Worm (Caenorhabditis elegans): Measurements from ENCODE around the gene srh-206.

ce11 chrV:16951504-16951903 is 3.2 kb downstream of the srh-206 start, which contains the start of gene clec-238:
- TF ChIP-seq nhr-11 (tag; optimal IDR thresholded peaks at IDR 0.05) (no peak), fkh-10 (GFP tag; optimal IDR thresholded peaks at IDR 0.05) (no peak), ceh-30 (tag; optimal IDR thresholded peaks at IDR 0.05) (no peak), ceh-2 (tag; optimal IDR thresholded peaks at IDR 0.05) (no peak), nfya-1 (tag; optimal IDR thresholded peaks at IDR 0.05) (no peak), ama-1 (optimal IDR thresholded peaks at IDR 0.05) (no peak), hlh-6 (tag; optimal IDR thresholded peaks at IDR 0.05) (no peak), tbx-2 (tag; optimal IDR thresholded peaks at IDR 0.05) (no peak), pqm-1 (tag; optimal IDR thresholded peaks at IDR 0.05) (no peak), K09A11.1 (tag; optimal IDR thresholded peaks at IDR 0.05; ENCODE audit: insufficient read depth) (no peak), dve-1 (tag; optimal IDR thresholded peaks at IDR 0.05) (no peak)
